Worm (Caenorhabditis elegans) whole organism, late embryonic: Measurements from ENCODE around the gene twk-46.

Experiments
- C38D4.7 ChIP-seq: fragments of 200-800 bp; sonication (Bioruptor generic); optimal IDR thresholded peaks from 2 replicates; lab custom pipeline; 2018; ENCODE audit warnings: mild to moderate bottlenecking, missing genetic modification characterization, moderate library complexity, missing compliant biosample characterization
- dve-1 ChIP-seq: sonication (generic microtip); optimal IDR thresholded peaks from 2 replicates; lab custom pipeline; 2017; ENCODE audit warnings: antibody characterized with exemption, mild to moderate bottlenecking, missing genetic modification characterization, missing compliant biosample characterization
- fkh-10 ChIP-seq: fragments of 150-350 bp; optimal IDR thresholded peaks from 2 replicates; lab custom pipeline; 2014; ENCODE audit warnings: missing biosample characterization, missing genetic modification reagents, missing genetic modification characterization
- pqm-1 ChIP-seq: sonication (generic microtip); optimal IDR thresholded peaks from 2 replicates; lab custom pipeline; 2016; ENCODE audit warnings: missing genetic modification characterization, missing compliant biosample characterization
- sdc-2 ChIP-seq: sonication (generic microtip); optimal IDR thresholded peaks from 2 replicates; lab custom pipeline; 2016; ENCODE audit warnings: missing genotype, missing genetic modification characterization, missing compliant biosample characterization

DNA sequence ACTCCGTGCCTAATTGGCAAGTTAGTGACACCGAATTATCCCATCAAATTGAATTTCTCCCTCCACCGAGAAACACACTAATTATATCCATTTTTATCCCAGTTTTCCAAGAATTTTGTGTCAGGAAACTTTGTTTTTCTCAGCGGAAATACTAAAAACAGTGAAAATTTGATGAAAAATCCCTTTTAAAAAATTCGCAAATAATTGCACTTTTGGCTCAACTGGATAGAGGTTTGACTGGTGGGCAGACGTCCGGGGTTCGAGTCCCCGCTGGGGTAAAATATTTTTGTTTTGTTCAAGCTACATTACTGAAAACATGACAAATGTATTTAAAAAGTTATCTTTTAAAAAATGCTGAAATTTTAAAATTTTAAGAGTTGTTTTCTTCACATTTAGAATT, 1.9 kb upstream of the twk-46 start:
- TF ChIP-seq fkh-10 (no peak), dve-1 (tag; lab: Kevin White, UChicago) (no peak), pqm-1 (tag; lab: Kevin White, UChicago) (no peak), sdc-2 (tag; lab: Kevin White, UChicago) (no peak), C38D4.7 (GFP tag; lab: Kevin White, UChicago) (no peak)
